Fruit fly (Drosophila melanogaster): ENCODE measurements around the gene CG43618.
"Not testable (repeated sequence)": the region's sequence is repeated elsewhere in the genome, so short reads cannot be mapped to it uniquely, and the experiment has no call there.

Gene CG43618

DNA sequence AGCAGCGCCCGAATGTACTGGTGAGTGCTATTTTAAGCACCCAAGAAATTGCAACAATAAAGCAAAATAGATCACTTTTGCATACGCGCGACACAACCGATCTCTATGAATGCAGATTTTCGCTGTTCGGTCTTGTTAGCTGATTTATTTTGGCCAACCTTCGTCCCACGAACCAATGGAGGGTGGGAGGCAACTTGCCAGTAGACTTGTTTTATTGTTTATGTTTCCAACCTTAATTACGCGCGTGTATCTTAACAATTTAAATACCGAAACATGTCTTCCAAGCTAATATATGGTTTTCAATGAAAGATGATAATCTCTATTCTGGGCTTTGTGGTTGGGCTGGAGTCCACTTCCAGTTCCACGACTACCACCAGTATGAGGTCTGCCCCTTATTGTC, at the start of gene CG43618:
Gene CG43618, plus strand, starts transcription at position 301 of the 400 bp plus-strand sequence.
- not testable (repeated sequence) for TF ChIP-seq insv, h, ttk (optimal IDR thresholded peaks at IDR 0.05)

DNA sequence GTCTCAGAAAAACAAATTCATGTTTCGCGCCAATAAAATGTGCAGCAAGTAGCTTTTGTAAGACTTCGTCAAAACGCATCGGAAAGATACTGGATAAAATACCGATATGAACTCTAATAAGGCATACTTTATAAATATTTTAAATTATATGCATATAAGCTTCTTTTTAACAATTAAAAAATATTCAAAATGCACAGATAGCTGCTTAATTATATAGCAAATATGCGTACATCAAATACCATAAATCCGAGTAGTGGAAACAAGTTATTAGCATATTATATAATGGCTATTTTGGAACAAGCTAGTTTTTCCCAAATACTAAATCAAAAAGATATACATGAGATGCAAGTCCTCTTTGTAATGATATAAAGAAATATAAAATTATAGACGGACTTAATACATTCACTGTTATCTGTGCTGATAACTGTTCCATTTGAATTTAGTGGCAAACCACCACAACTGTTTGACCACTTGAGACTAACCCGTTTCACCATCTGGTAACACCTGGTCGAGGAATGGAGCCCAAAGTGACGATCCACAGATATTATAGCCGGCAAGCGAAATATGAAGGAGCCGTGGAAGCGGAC, 49.3 kb upstream of the CG43618 start, which contains the start of gene PIG-H:
Gene PIG-H, plus strand, starts transcription at position 303 of the 587 bp plus-strand sequence.
- TF ChIP-seq psq (optimal IDR thresholded peaks at IDR 0.05) = no peak
- no peak for TF ChIP-seq insv (optimal IDR thresholded peaks at IDR 0.05)
- no peak for TF ChIP-seq h (optimal IDR thresholded peaks at IDR 0.05)
- no peak for TF ChIP-seq ttk (optimal IDR thresholded peaks at IDR 0.05)
- no peak for TF ChIP-seq Sin3A (optimal IDR thresholded peaks at IDR 0.05)
- no peak for TF ChIP-seq Myc (optimal IDR thresholded peaks at IDR 0.05)

DNA sequence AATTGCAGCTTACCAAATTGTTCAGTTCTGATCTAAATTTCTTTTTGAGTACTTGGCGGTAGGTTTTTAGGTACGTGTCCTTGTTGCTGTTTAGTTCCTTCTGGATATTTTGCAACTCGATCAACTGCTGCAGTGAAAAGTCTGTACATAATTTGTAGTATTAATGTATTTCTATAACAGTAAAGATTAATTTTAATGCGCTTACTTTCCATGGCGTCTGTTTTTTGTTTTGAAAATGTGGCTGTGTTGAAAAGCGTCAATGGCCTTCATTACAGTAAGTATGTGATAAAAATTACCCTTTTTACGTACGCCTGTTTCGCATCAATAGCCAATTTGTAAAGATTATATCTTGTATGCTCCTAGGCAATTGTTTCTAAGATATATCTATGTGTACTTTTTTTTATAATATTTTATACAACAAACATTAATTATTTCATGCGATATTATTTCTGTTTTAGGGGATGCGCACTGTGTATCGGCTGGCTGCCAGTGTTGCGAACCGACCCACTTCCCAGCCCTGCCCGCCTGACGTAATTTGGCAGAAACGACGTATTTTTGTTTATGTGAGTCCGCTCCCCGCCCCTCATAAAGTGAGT, 47.8 kb upstream of the CG43618 start, which contains the start of the genes Kmn2 and CG2698:
Gene Kmn2, minus strand, starts transcription at position 236 of the 596 bp plus-strand sequence.
Gene CG2698, plus strand, starts transcription at position 489 of the 596 bp plus-strand sequence.
- TF ChIP-seq ttk (optimal IDR thresholded peaks at IDR 0.05) (no peak), psq (optimal IDR thresholded peaks at IDR 0.05) (no peak)

DNA sequence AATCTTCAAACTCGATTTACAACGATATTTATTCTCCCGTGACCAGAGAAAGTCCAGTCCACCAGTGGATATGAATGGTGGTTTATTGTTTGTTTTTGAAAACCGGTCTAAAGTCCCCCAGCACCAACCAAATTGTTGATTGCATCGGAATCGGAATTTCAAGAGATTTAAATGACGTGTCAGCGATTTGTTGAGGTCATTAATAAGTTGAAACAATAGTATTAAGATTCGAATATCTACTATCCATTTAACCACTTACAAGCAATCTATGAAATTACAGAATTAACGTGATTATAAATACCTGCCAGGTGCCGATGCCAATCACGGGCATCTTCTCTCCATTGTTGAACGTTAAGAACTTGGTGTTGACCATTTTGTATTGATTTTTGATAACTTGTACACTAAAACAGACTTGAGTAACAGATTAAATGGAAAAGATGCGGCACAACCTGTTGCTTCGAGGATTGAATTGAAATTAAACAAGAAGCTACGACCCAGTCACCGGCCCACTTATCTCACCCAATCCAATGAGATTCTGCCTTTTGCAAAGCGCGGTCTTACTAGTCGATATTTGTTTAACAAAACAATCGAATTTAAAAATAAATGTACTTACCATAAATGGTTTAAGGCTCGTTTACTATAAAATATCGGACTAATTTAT, 41.2 kb upstream of the CG43618 start, which contains the start of gene CG2767:
Gene CG2767, minus strand, starts transcription at position 516 of the 661 bp plus-strand sequence.
- TF ChIP-seq psq (optimal IDR thresholded peaks at IDR 0.05) (no peak), ttk (optimal IDR thresholded peaks at IDR 0.05) (no peak), Myc (optimal IDR thresholded peaks at IDR 0.05) (no peak), Sin3A (optimal IDR thresholded peaks at IDR 0.05) (no peak), insv (optimal IDR thresholded peaks at IDR 0.05) (no peak), h (optimal IDR thresholded peaks at IDR 0.05) (no peak)

DNA sequence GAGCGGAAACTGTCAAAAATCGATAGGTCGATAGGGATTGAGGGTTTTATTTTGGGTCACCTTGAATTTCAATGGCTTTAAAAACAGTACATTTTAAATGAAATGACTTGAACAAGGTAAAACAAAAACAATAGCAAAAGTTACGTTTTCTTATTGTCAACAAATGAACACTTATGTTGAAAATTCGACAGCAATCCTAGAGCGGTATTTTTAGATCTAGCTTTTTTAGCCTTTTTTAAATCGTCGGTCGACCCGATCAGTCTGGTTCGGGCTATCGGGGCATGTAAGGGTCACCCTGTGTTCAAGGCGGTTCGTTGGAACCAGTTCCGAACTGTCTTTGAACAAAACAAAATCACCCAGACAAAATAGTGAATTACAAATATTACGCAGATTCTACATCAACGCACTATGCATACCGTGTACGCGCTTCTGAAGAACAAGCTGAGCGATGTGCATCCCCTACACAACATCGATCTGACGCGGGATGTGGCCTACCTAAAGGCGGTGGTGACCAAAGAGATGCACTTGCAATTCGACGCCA, 39.8 kb upstream of the CG43618 start, which contains the start of the genes CG11052 and CG3223:
Gene CG11052, minus strand, starts transcription at position 218 of the 541 bp plus-strand sequence.
Gene CG3223, plus strand, starts transcription at position 321 of the 541 bp plus-strand sequence.
- no peak for TF ChIP-seq ttk (optimal IDR thresholded peaks at IDR 0.05)
- TF ChIP-seq h (optimal IDR thresholded peaks at IDR 0.05) = no peak
- no peak for TF ChIP-seq psq (optimal IDR thresholded peaks at IDR 0.05)
- no peak for TF ChIP-seq insv (optimal IDR thresholded peaks at IDR 0.05)
- no peak for TF ChIP-seq Sin3A (optimal IDR thresholded peaks at IDR 0.05)
- no peak for TF ChIP-seq Myc (optimal IDR thresholded peaks at IDR 0.05)

DNA sequence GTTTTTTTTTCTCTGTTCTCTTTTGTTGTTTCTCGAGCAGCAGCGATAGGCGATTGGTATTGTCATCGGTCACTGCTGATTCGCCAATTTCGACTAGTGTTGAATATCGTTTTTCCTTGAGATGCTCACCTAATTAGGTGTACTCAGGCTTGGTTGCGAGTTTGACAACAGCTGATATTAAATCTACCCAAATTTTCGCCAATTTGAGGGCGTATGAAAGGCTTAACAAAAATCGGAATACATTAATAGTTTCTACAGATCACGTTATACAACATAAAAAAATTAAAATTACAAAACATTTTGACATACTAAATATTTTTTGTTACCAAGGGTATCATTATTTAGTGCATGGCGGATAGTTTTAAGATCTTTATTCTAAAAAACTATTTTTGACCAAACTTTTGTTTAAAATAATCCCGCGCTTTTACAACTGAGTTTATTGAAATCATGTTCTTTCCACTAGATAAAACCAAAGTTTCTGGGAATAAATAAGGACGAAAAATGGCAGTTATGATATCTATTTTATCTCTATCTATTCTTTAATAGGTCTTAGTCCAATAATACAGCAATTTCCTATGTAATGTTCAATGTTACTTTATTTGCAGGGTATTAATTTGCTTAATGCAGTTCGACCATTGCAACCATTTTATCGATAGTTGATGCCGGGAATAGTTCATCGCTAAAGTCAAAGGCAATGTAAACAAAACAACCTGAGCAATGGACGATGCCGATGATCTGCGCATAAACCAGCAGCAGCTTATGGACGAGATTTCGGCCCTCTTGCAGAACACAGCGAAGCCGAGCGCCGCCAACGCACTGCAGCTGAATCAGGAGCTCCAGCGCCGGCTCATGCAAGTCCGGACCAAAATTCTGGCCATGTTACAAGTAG, 35.6 kb upstream of the CG43618 start, which contains the start of the genes CG10435 and Pbp95:
Gene CG10435, minus strand, starts transcription at position 81 of the 889 bp plus-strand sequence.
Gene Pbp95, plus strand, starts transcription at position 671 of the 889 bp plus-strand sequence.
- TF ChIP-seq ttk (optimal IDR thresholded peaks at IDR 0.05) (no peak), h (optimal IDR thresholded peaks at IDR 0.05) (no peak), Sin3A (optimal IDR thresholded peaks at IDR 0.05) (no peak), insv (optimal IDR thresholded peaks at IDR 0.05) (no peak), psq (optimal IDR thresholded peaks at IDR 0.05) (no peak), Myc (optimal IDR thresholded peaks at IDR 0.05) (no peak)

DNA sequence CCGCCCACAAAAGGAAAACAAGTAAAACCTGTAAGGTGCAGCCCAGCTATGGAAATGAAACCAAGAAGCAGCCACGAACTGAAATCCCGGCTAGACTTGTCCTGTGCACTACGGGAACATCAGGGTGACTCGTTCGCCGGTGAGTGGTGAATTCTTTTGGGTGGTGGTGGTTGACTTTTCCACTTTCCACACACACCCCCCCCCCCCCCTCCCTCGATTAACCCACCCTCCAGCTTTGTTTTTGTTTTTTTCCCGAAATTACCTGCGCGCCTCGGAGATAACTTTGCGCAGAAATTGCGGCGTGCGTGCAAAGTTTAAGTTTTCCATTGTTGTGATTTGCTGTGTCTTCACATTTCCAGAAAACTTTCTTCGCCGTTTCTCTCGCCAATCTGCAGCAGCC, 22.5 kb upstream of the CG43618 start:
- TF ChIP-seq ttk (optimal IDR thresholded peaks at IDR 0.05) (no peak), Myc (optimal IDR thresholded peaks at IDR 0.05) (no peak), psq (optimal IDR thresholded peaks at IDR 0.05) (no peak), h (optimal IDR thresholded peaks at IDR 0.05) (no peak), Sin3A (optimal IDR thresholded peaks at IDR 0.05) (no peak), insv (optimal IDR thresholded peaks at IDR 0.05) (no peak)

DNA sequence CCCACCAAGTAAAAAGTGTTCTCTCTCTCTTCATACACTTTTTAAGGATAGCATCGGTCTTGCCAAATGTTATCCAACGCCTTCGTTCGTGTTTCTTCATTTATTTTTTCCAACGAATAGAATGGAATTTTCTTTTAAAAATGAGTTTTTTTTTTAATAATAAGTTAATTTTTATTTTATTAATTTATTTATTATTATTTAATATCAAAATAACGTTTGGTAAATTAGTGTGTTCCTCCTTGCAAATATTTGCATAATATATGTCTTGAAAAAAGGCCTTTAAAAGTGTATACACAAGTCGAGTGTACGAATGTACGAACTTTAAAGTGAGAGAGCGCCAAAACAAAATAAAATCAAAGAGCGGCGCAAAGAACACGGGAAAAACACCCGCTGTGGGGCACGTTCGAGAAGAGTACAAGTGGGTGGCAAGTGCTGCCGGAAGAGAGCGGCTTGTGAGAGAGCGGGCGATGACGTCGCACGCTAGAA, 21.7 kb upstream of the CG43618 start:
- TF ChIP-seq h (optimal IDR thresholded peaks at IDR 0.05) (no peak), Myc (optimal IDR thresholded peaks at IDR 0.05) (no peak), psq (optimal IDR thresholded peaks at IDR 0.05) (no peak), Sin3A (optimal IDR thresholded peaks at IDR 0.05) (no peak), ttk (optimal IDR thresholded peaks at IDR 0.05) (no peak), insv (optimal IDR thresholded peaks at IDR 0.05) (no peak)

DNA sequence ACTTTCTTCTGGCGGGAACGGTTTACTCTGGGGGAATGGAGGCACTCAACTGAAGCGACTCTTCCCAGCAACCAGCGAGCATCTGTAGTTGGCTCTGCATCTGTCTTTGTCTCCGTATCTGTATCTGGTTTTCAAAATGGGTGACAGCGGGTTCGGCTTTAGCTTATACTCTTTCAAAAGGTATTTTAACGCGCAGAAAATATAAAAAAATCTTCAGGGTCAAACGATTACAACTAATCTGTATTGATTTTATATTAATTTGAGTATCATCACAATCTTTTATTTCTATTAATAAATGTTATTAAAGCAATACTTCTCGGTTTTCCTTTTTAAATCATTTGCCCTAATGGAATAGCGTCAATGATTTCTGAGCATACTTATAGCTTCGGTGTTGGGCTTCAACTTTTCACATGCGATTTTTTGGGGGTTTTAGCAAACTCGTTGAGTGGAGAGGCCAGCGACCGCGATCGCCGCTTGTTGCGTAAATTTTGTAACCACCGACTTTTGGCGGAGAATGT, 19.4 kb upstream of the CG43618 start, which contains the start of gene ImpE3:
Gene ImpE3, minus strand, starts transcription at position 51 of the 518 bp plus-strand sequence.
- TF ChIP-seq psq (optimal IDR thresholded peaks at IDR 0.05) = no peak
- TF ChIP-seq Sin3A (optimal IDR thresholded peaks at IDR 0.05) = no peak
- TF ChIP-seq insv (optimal IDR thresholded peaks at IDR 0.05) = no peak
- no peak for TF ChIP-seq ttk (optimal IDR thresholded peaks at IDR 0.05)
- no peak for TF ChIP-seq h (optimal IDR thresholded peaks at IDR 0.05)
- no peak for TF ChIP-seq Myc (optimal IDR thresholded peaks at IDR 0.05)

DNA sequence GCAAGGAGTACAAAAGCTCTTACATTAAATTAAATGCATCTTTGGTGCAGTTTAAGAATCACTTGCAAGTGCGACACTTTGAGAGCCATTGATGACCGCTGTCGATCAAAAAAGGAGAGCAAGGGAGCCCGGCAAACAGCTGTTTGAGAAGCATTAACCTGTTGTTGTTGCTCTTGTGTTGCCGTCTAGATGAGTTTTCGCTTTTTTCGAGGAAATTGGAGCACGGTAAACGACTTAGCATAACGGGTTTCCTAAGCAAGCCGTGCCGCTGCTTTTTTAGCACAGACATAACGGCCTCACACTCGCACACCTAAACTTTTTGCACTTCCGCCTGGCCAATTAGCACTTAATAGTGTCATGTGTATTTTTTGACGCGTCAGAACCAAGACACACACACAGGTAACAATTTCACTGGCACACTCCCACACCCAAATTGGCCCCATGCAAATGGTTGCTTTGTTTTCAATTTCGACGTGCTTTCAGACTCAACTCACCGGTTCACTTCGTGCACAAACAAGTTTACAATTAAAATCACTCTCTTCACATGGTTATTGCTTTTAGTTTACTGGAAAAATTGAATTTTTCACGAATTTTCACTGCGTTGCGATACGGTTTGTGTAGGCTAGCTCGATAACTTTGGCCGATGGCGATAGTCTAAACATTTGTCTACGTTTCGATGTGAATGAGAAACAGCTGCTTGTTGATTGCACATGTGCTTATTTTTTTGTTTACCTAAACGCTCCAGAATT, 18.6 kb upstream of the CG43618 start, which contains the start of the genes CG10903 and CG2747:
Gene CG10903, plus strand, starts transcription at position 261 of the 749 bp plus-strand sequence.
Gene CG2747, minus strand, starts transcription at position 640 of the 749 bp plus-strand sequence.
- TF ChIP-seq Sin3A (optimal IDR thresholded peaks at IDR 0.05) (no peak), h (optimal IDR thresholded peaks at IDR 0.05) (no peak), insv (optimal IDR thresholded peaks at IDR 0.05) (no peak), ttk (optimal IDR thresholded peaks at IDR 0.05) (no peak), psq (optimal IDR thresholded peaks at IDR 0.05) (no peak), Myc (optimal IDR thresholded peaks at IDR 0.05) (no peak)
